Worm (Caenorhabditis elegans): Measurements from ENCODE around the gene C53A5.16.

DNA sequence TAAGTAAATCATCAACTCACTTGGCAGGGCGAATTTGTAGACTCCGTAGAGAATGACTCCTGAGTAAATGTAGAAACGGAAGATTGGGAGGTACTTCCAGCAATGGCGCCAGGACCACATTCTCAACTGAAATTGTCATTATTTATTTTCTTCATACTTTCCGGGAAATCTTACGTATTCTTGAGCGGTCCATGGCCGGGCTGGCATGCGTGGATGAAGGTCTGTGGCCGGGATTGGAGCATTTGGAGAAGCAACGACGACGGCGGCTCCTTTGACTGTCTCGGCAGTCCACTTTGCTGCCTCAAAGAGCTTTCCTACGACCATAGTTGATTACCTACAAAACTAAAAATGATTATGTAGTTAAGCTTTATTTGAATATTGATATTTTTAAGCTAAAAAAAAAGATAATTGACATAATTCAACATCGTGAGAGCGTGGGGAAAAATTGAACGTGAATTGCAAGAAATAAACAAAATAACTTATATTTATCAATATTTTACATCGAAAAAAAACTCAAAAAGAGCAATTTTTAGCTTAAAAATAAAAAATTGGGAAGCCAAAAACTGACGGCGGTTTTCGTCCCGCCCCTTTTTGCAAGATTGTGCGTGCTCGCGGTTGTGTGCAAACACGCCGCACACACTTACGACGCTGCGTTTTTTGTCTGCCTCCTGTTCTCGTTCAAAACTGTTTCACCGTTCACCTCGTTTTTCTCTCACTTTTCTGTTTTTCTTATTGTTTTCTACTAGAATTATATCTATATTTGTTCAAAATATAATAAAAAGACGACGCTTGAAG lies 1.6 kb upstream of the C53A5.16 start, which contains the start of gene ril-1:
- TF ChIP-seq ceh-16 (tag; optimal IDR thresholded peaks at IDR 0.05) (no peak), C34F6.9 (tag; optimal IDR thresholded peaks at IDR 0.05) (peak; percentile 23)
